Fruit fly (Drosophila melanogaster): ENCODE results near the gene CG14341.

DNA sequence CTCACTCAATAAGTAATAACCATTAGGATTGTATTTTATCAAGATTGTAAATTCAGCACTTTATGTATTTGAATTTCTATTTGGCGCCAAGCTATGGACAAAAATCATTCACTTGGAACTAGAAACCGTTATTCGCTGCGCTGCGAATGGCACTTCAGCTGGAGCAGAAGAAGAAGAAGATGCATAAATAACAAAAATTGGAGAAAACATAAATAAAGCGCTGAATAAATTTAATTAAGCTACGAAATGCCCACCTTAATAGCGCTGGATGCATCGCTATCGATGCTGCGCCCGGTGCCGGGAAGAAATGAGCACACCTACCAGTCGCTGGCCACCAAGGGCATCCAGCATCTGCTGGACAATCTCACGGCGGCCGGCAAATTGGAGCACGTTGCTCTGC lies 2.0 kb upstream of the CG14341 start, which contains the start of gene IntS14:
- TF ChIP-seq CG8478 (optimal IDR thresholded peaks at IDR 0.05) = no peak
- TF ChIP-seq CTCF (optimal IDR thresholded peaks at IDR 0.05) = no peak

All from S2 (cell line).